Worm (Caenorhabditis elegans): Measurements from ENCODE around the gene R166.2.

ce11 chrII:10485640-10486039 is 51.8 kb downstream of the R166.2 start:
- TF ChIP-seq ceh-13 (GFP tag; optimal IDR thresholded peaks at IDR 0.05) (no peak), ama-1 (optimal IDR thresholded peaks at IDR 0.05) (no peak), flt-1 (GFP tag; IDR thresholded peaks at IDR 0.05) (no peak), hmbx-1 (tag; optimal IDR thresholded peaks at IDR 0.05) (no peak), tbx-11 (GFP tag; IDR thresholded peaks at IDR 0.05) (no peak), tra-4 (tag; optimal IDR thresholded peaks at IDR 0.05) (no peak), hmg-4 (GFP tag; optimal IDR thresholded peaks at IDR 0.05) (no peak), hnd-1 (tag; optimal IDR thresholded peaks at IDR 0.05) (no peak), ceh-36 (tag; optimal IDR thresholded peaks at IDR 0.05) (no peak), scrt-1 (GFP tag; IDR thresholded peaks at IDR 0.05) (no peak), pes-1 (GFP tag; IDR thresholded peaks at IDR 0.05) (no peak), sea-1 (GFP tag; conservative IDR thresholded peaks at IDR 0.05) (no peak), tbx-37 (GFP tag; conservative IDR thresholded peaks at IDR 0.05) (no peak), F13C5.2 (tag; optimal IDR thresholded peaks at IDR 0.05) (no peak)

Data from whole organism, early embryonic.